Worm (Caenorhabditis elegans) whole organism, young adult: ENCODE data around the gene mdt-21.
A peak's percentile ranks its signal among the peaks of the same experiment; 100 is the strongest.

Experiments used
- C17E4.6 ChIP-seq: fragments of 200-800 bp; sonication (Bioruptor generic); IDR thresholded peaks from 2 replicates; pipeline ENCODE4 v1.3.6; 2022; ENCODE audit warnings: missing genetic modification reagents, missing genetic modification characterization, missing compliant biosample characterization
- F49E8.2 ChIP-seq: sonication (generic microtip); optimal IDR thresholded peaks from 3 replicates; lab custom pipeline; 2017; ENCODE audit warnings: missing genetic modification characterization, mild to moderate bottlenecking, missing compliant biosample characterization, antibody characterized with exemption, moderate library complexity; ENCODE audit not compliant: insufficient read depth
- Y95B8A.8 ChIP-seq: fragments of 200-800 bp; sonication (Bioruptor generic); IDR thresholded peaks from 2 replicates; pipeline ENCODE4 v1.3.6; 2022; ENCODE audit warnings: missing genetic modification reagents, missing genetic modification characterization, missing compliant biosample characterization
- ZK185.1 ChIP-seq: sonication (generic microtip); optimal IDR thresholded peaks from 2 replicates; lab custom pipeline; 2016; ENCODE audit warnings: mild to moderate bottlenecking, missing genetic modification characterization, missing compliant biosample characterization; ENCODE audit not compliant: poor library complexity, severe bottlenecking
- ama-1 ChIP-seq, 3 experiments: fragments of 150-350 bp in 1 of 3; sonication (generic microtip) in 2 of 3; optimal IDR thresholded peaks; 2 replicates each; lab custom pipeline; 2014 to 2018; ENCODE audit warnings: missing biosample characterization in 2 of 3, missing genetic modification characterization in 2 of 3, missing genetic modification reagents in 2 of 3
- cebp-2 ChIP-seq: fragments of 200-800 bp; sonication (Bioruptor generic); IDR thresholded peaks from 2 replicates; pipeline ENCODE4 v1.3.6; 2022; ENCODE audit warnings: missing genetic modification characterization, missing compliant biosample characterization
- egl-44 ChIP-seq: fragments of 200-800 bp; sonication (Bioruptor generic); IDR thresholded peaks from 2 replicates; pipeline ENCODE4 v1.3.6; 2022; ENCODE audit warnings: missing genetic modification reagents, missing genetic modification characterization, missing compliant biosample characterization
- lin-35 ChIP-seq, 3 experiments: fragments of 150-350 bp in 2 of 3; sonication (generic microtip) in 1 of 3; optimal IDR thresholded peaks; 2 replicates each; lab custom pipeline; 2014 to 2018; ENCODE audit warnings: missing biosample characterization in 3 of 3, missing genetic modification characterization in 3 of 3, missing genetic modification reagents in 3 of 3
- pbrm-1 ChIP-seq: fragments of 200-800 bp; sonication (Bioruptor generic); IDR thresholded peaks from 2 replicates; pipeline ENCODE4 v1.3.6; 2022; ENCODE audit warnings: missing genetic modification reagents, missing genetic modification characterization, missing compliant biosample characterization
- pha-4 ChIP-seq: fragments of 150-350 bp; sonication (generic microtip); optimal IDR thresholded peaks from 2 replicates; lab custom pipeline; 2014; ENCODE audit warnings: missing biosample characterization, missing genetic modification reagents, missing genetic modification characterization
- snpc-1.3 ChIP-seq: sonication (generic microtip); optimal IDR thresholded peaks from 2 replicates; lab custom pipeline; 2017; ENCODE audit warnings: missing genetic modification characterization, mild to moderate bottlenecking, missing compliant biosample characterization, antibody characterized with exemption, moderate library complexity, missing genotype, missing genetic modification reagents; ENCODE audit not compliant: insufficient read depth
- snpc-4 ChIP-seq, 5 experiments: fragments of 150-350 bp in 1 of 5; sonication (generic microtip) in 4 of 5; optimal IDR thresholded peaks; 2 replicates each; lab custom pipeline; 2014 to 2018; ENCODE audit warnings: missing genetic modification characterization in 5 of 5, missing biosample characterization in 3 of 5, antibody characterized with exemption in 2 of 5, mild to moderate bottlenecking in 2 of 5, missing compliant biosample characterization in 2 of 5, missing genotype in 2 of 5, moderate library complexity in 2 of 5, missing genetic modification reagents in 1 of 5
- unc-130 ChIP-seq: sonication (generic microtip); optimal IDR thresholded peaks from 2 replicates; lab custom pipeline; 2016; ENCODE audit warnings: missing genetic modification reagents, missing genetic modification characterization, missing compliant biosample characterization
- ztf-26 ChIP-seq: sonication (generic microtip); optimal IDR thresholded peaks from 2 replicates; lab custom pipeline; 2017; ENCODE audit warnings: missing genetic modification characterization, missing compliant biosample characterization

DNA sequence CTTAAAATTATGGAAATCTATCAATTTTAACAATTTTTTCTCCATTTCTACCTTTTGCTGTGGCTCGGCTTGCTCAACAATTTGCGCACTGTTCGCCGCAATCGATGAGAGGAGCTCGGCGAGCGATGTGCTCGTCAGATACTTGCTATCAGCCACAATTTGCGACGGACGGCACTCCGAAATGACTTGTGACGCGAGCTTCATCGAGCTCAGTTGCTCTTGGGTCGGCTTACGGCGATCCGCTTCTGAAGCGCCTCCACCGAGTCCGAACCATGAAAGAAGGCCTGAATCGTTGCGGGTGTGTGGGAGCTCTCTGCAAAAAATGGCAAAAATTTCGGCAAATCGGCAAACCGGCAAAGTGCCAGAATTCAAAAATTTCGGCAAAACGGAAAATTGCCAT lies 16.8 kb upstream of the mdt-21 start:
- TF ChIP-seq egl-44 (GFP tag; lab: Robert Waterston, UW), result no peak
- TF ChIP-seq snpc-1.3 (tag; lab: Kevin White, UChicago), result no peak
- TF ChIP-seq ZK185.1 (tag; lab: Kevin White, UChicago), result no peak
- TF ChIP-seq ama-1 (optimal IDR thresholded peaks at IDR 0.05; lab: Kevin White, UChicago), result no peak
- TF ChIP-seq ama-1 (GFP tag; optimal IDR thresholded peaks at IDR 0.05; lab: Kevin White, UChicago), result no peak
- 0 out of 2 replicates have a peak, but pooled peaks have one; percentile 57 for TF ChIP-seq cebp-2 (GFP tag; lab: Robert Waterston, UW)
- TF ChIP-seq pha-4 (tag; lab: Kevin White, UChicago), result no peak
- TF ChIP-seq ztf-26, result no peak
- TF ChIP-seq C17E4.6 (GFP tag; lab: Robert Waterston, UW), result no peak
- no peak for TF ChIP-seq Y95B8A.8
- TF ChIP-seq unc-130, result no peak
- no peak for TF ChIP-seq F49E8.2 (tag; lab: Kevin White, UChicago)
- TF ChIP-seq lin-35 (GFP tag; optimal IDR thresholded peaks at IDR 0.05; lab: Kevin White, UChicago), result no peak
- TF ChIP-seq snpc-4 (GFP tag; optimal IDR thresholded peaks at IDR 0.05; lab: Kevin White, UChicago), result no peak
- no peak for TF ChIP-seq snpc-4 (tag; optimal IDR thresholded peaks at IDR 0.05; lab: Kevin White, UChicago)
- TF ChIP-seq pbrm-1 (GFP tag; lab: Robert Waterston, UW), result no peak
